Fruit fly (Drosophila melanogaster) whole organism, pupa: ENCODE data around the gene Phlpp.

Source experiments
- CG34367 ChIP-seq: fragments of 200-800 bp; sonication (Bioruptor generic); optimal IDR thresholded peaks from 2 replicates; lab custom pipeline; 2018; ENCODE audit warnings: missing biosample characterization, mild to moderate bottlenecking, missing genetic modification characterization
- CG4496 ChIP-seq: fragments of 200-800 bp; sonication (Bioruptor generic); IDR thresholded peaks from 3 replicates; pipeline ENCODE4 v1.3.6; 2022; ENCODE audit warnings: missing biosample characterization, missing genetic modification characterization

DNA sequence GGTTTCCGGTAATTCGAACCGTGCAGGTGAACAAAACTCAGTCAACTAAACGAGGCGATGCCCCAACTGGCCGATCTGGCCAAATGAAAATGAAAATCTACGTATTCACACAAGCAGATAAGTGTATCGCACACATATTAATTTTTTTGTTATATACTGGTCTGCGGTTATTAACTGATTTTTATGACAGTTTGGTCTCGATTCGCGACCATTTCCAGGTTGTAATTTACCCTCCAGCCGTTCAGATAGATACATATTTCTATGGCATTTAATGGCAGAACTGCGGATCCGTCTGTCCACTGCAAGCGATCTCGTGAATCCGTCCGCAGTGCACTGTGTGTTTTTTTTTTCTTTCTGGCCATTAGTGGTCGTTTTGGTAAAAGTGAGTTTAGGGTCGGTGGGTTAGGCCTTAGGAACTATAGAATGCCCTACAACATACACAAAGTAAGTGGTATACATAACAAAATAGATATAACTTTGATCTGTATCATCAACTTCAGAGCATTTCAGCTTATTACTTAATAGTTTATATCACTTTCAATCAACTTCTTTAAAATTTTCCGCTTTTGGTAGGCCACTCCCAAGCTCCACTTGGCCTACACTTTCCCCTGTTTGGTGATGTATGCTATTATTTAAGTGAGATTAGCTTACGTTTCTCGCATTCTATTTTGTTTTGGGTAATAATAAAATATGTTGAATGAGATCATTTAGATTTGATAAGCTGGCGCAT, 15.3 kb downstream of the Phlpp start, which contains the start of gene CG17572:
- TF ChIP-seq CG4496 (GFP tag; lab: Robert Waterston, UW), result no peak
- TF ChIP-seq CG34367, result no peak
